Fruit fly (Drosophila melanogaster): ENCODE data around the gene slpr.

dm6 chrX:8165608-8166007, 11.4 kb downstream of the slpr start, which contains the start of gene Or7a:
- no peak for TF ChIP-seq ttk (optimal IDR thresholded peaks at IDR 0.05)
- no peak for TF ChIP-seq Myc (optimal IDR thresholded peaks at IDR 0.05)
- TF ChIP-seq h (optimal IDR thresholded peaks at IDR 0.05), result no peak
- no peak for TF ChIP-seq insv (optimal IDR thresholded peaks at IDR 0.05)
- no peak for TF ChIP-seq psq (optimal IDR thresholded peaks at IDR 0.05)
- no peak for TF ChIP-seq Sin3A (optimal IDR thresholded peaks at IDR 0.05)
